Worm (Caenorhabditis elegans) whole organism, L4 larva: ENCODE results near the gene rml-3.

Source experiments
- R02D3.7 ChIP-seq: fragments of 150-350 bp; sonication (generic microtip); optimal IDR thresholded peaks from 3 replicates; lab custom pipeline; 2014; ENCODE audit warnings: missing biosample characterization, missing genetic modification characterization
- aly-2 ChIP-seq: sonication (generic microtip); optimal IDR thresholded peaks from 2 replicates; lab custom pipeline; 2018; ENCODE audit warnings: missing biosample characterization, missing genetic modification characterization
- cey-2 ChIP-seq: sonication (generic microtip); optimal IDR thresholded peaks from 3 replicates; lab custom pipeline; 2017; ENCODE audit warnings: missing genetic modification characterization, mild to moderate bottlenecking, missing compliant biosample characterization, antibody characterized with exemption, borderline replicate concordance; ENCODE audit not compliant: insufficient read depth
- dmd-6 ChIP-seq: fragments of 200-800 bp; sonication (Bioruptor generic); IDR thresholded peaks from 2 replicates; pipeline ENCODE4 v1.3.6; 2022; ENCODE audit warnings: missing genetic modification reagents, missing genetic modification characterization, missing compliant biosample characterization
- egl-27 ChIP-seq: sonication (generic microtip); optimal IDR thresholded peaks from 3 replicates; lab custom pipeline; 2017; ENCODE audit warnings: missing biosample characterization, missing genetic modification reagents, missing genetic modification characterization
- fos-1 ChIP-seq: fragments of 150-350 bp; optimal IDR thresholded peaks from 2 replicates; lab custom pipeline; 2014; ENCODE audit warnings: missing biosample characterization, missing genetic modification characterization
- nhr-28 ChIP-seq: fragments of 150-350 bp; optimal IDR thresholded peaks from 2 replicates; lab custom pipeline; 2014; ENCODE audit warnings: missing biosample characterization, missing genetic modification characterization
- unc-130 ChIP-seq: sonication (generic microtip); optimal IDR thresholded peaks from 2 replicates; lab custom pipeline; 2016; ENCODE audit warnings: missing genetic modification reagents, missing genetic modification characterization, missing compliant biosample characterization
- ztf-11 ChIP-seq: fragments of 150-350 bp; optimal IDR thresholded peaks from 2 replicates; lab custom pipeline; 2014; ENCODE audit warnings: missing biosample characterization, missing genetic modification characterization

- TF ChIP-seq fos-1 (tag; lab: Kevin White, UChicago): no peak
- no peak for TF ChIP-seq egl-27
- TF ChIP-seq ztf-11 (tag; lab: Kevin White, UChicago): no peak
- no peak for TF ChIP-seq R02D3.7
- no peak for TF ChIP-seq cey-2 (tag; lab: Kevin White, UChicago)
- no peak for TF ChIP-seq aly-2 (tag; lab: Kevin White, UChicago)
- TF ChIP-seq unc-130 (GFP tag; lab: Kevin White, UChicago): no peak
- no peak for TF ChIP-seq dmd-6 (GFP tag; lab: Robert Waterston, UW)
- no peak for TF ChIP-seq nhr-28 (tag; lab: Kevin White, UChicago)
Measured at ce11 chrX:6202809-6203208, 36.1 kb downstream of the rml-3 start.
